Worm (Caenorhabditis elegans) whole organism, L2 larva: ENCODE measurements around the gene pqn-13.

Experiments used
- C34F6.9 ChIP-seq: fragments of 150-350 bp; optimal IDR thresholded peaks from 2 replicates; lab custom pipeline; 2014; ENCODE audit warnings: missing biosample characterization, missing genetic modification characterization
- Y55F3AM.14 ChIP-seq: fragments of 200-800 bp; sonication (Bioruptor generic); optimal IDR thresholded peaks from 2 replicates; lab custom pipeline; 2018; ENCODE audit warnings: mild to moderate bottlenecking, missing genetic modification characterization, missing compliant biosample characterization
- alr-1 ChIP-seq: fragments of 150-350 bp; optimal IDR thresholded peaks from 2 replicates; lab custom pipeline; 2014; ENCODE audit warnings: missing biosample characterization, missing genetic modification characterization
- ama-1 ChIP-seq: fragments of 150-350 bp; optimal IDR thresholded peaks from 2 replicates; lab custom pipeline; 2018; ENCODE audit warnings: inconsistent platforms
- ceh-82 ChIP-seq: fragments of 150-350 bp; optimal IDR thresholded peaks from 2 replicates; lab custom pipeline; 2014; ENCODE audit warnings: missing biosample characterization, missing genetic modification characterization
- crh-2 ChIP-seq: sonication (generic microtip); optimal IDR thresholded peaks from 2 replicates; lab custom pipeline; 2017; ENCODE audit warnings: missing biosample characterization, missing genetic modification characterization
- egl-27 ChIP-seq: sonication (generic microtip); optimal IDR thresholded peaks from 3 replicates; lab custom pipeline; 2017; ENCODE audit warnings: missing biosample characterization, missing genetic modification reagents, missing genetic modification characterization
- fos-1 ChIP-seq: fragments of 150-350 bp; optimal IDR thresholded peaks from 2 replicates; lab custom pipeline; 2014; ENCODE audit warnings: missing biosample characterization, missing genetic modification characterization
- gmeb-1 ChIP-seq: fragments of 150-350 bp; optimal IDR thresholded peaks from 2 replicates; lab custom pipeline; 2014; ENCODE audit warnings: missing biosample characterization, missing genetic modification characterization
- lin-13 ChIP-seq: fragments of 150-350 bp; optimal IDR thresholded peaks from 2 replicates; lab custom pipeline; 2014; ENCODE audit warnings: missing biosample characterization, missing genetic modification reagents, missing genetic modification characterization
- lsy-2 ChIP-seq, 2 experiments: fragments of 150-350 bp in 1 of 2; sonication (generic microtip) in 1 of 2; optimal IDR thresholded peaks; 2 replicates each; lab custom pipeline; 2014 to 2017; ENCODE audit warnings: missing biosample characterization in 2 of 2, missing genetic modification characterization in 2 of 2
- mab-5 ChIP-seq: fragments of 150-350 bp; optimal IDR thresholded peaks from 2 replicates; lab custom pipeline; 2014; ENCODE audit warnings: missing biosample characterization, missing genetic modification characterization
- mdl-1 ChIP-seq, 2 experiments: fragments of 150-350 bp in 1 of 2; sonication (generic microtip) in 1 of 2; optimal IDR thresholded peaks; 2 replicates each; lab custom pipeline; 2017; ENCODE audit warnings: missing biosample characterization in 2 of 2, missing genetic modification characterization in 2 of 2
- nhr-21 ChIP-seq: fragments of 150-350 bp; optimal IDR thresholded peaks from 2 replicates; lab custom pipeline; 2014; ENCODE audit warnings: missing biosample characterization, missing genetic modification characterization
- nhr-23 ChIP-seq: fragments of 150-350 bp; optimal IDR thresholded peaks from 2 replicates; lab custom pipeline; 2014; ENCODE audit warnings: missing biosample characterization, missing genetic modification reagents, missing genetic modification characterization
- nhr-25 ChIP-seq: fragments of 150-350 bp; sonication (generic microtip); optimal IDR thresholded peaks from 3 replicates; lab custom pipeline; 2014; ENCODE audit warnings: missing biosample characterization, missing genetic modification characterization
- skn-1 ChIP-seq: sonication (generic microtip); optimal IDR thresholded peaks from 2 replicates; lab custom pipeline; 2017; ENCODE audit warnings: missing biosample characterization, missing genetic modification characterization
- sma-3 ChIP-seq: sonication (generic microtip); optimal IDR thresholded peaks from 2 replicates; lab custom pipeline; 2016; ENCODE audit warnings: missing genetic modification reagents, missing genetic modification characterization, missing compliant biosample characterization
- sma-9 ChIP-seq, 2 experiments: fragments of 150-350 bp in 1 of 2; sonication (generic microtip) in 1 of 2; optimal IDR thresholded peaks; 2 replicates each; lab custom pipeline; 2014 to 2016; ENCODE audit warnings: missing genetic modification characterization in 2 of 2, mild to moderate bottlenecking in 1 of 2, missing biosample characterization in 1 of 2, missing compliant biosample characterization in 1 of 2, missing genetic modification reagents in 1 of 2, moderate library complexity in 1 of 2
- unc-39 ChIP-seq: fragments of 150-350 bp; optimal IDR thresholded peaks from 2 replicates; lab custom pipeline; 2014; ENCODE audit warnings: missing biosample characterization, missing genetic modification characterization
- unc-55 ChIP-seq: fragments of 150-350 bp; sonication (generic microtip); optimal IDR thresholded peaks from 3 replicates; lab custom pipeline; 2014; ENCODE audit warnings: missing biosample characterization, missing genetic modification reagents, missing genetic modification characterization
- ztf-1 ChIP-seq: fragments of 200-800 bp; sonication (Bioruptor generic); conservative IDR thresholded peaks from 2 replicates; pipeline ENCODE4 v1.3.6; 2022; ENCODE audit warnings: missing genetic modification characterization, missing compliant biosample characterization
- ztf-4 ChIP-seq: fragments of 150-350 bp; optimal IDR thresholded peaks from 2 replicates; lab custom pipeline; 2014; ENCODE audit warnings: missing biosample characterization, missing genetic modification characterization

Gene pqn-13

DNA sequence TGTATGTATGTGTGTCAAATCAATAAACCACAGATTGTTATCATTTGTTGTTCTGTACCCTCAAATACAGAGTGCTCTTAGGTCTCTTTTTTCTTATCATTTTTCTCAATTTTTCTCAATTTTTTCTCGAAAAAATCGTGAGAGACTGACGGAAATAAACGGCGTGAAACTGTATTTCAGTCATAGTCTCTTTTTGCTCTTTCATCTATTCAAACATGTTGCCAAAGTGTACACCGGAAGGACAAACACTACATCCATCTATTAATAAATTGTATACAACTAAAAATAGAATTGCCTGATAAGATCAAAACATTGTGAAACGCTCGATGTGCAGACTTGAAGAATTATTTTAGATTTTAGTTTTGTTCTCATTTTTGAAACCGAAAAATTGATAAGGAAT, 41.5 kb downstream of the pqn-13 start:
- TF ChIP-seq Y55F3AM.14 (GFP tag; lab: Kevin White, UChicago) (no peak), fos-1 (tag; lab: Kevin White, UChicago) (peak; percentile 27)
- TF ChIP-seq, all 48 proteins: peak for 1

DNA sequence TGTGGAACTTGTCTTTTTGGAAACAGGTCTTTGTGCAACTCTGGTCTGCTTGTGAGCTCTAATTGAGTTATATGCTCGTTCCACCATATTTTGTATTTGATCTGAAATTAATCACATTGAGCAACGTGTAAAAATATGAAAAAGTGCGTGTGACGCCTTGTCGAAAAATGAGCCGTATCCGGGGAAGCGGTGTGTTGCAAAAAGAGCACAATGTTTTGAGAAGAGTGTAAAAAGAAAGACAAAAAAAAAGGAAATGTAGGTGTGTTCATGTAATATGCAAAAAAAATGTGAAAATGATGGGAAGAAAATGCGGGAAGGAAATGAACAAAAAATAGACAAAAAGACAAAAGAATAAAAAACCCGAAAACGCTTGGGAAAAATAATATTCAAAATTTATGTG, 45.1 kb downstream of the pqn-13 start, which contains the start of gene acy-4:
TSS of gene acy-4 (minus strand) at position 101 of the 400 bp plus-strand sequence.
- TF ChIP-seq unc-55 (GFP tag; lab: Kevin White, UChicago) = peak; percentile 9
- no peak for TF ChIP-seq nhr-21 (tag; lab: Kevin White, UChicago)
- TF ChIP-seq fos-1 (tag; lab: Kevin White, UChicago) = no peak
- no peak for TF ChIP-seq alr-1 (tag; lab: Kevin White, UChicago)
- TF ChIP-seq nhr-25 (tag; lab: Kevin White, UChicago) = no peak
- TF ChIP-seq unc-39 (tag; lab: Kevin White, UChicago) = no peak
- TF ChIP-seq, all 48 proteins: peak for 1

DNA sequence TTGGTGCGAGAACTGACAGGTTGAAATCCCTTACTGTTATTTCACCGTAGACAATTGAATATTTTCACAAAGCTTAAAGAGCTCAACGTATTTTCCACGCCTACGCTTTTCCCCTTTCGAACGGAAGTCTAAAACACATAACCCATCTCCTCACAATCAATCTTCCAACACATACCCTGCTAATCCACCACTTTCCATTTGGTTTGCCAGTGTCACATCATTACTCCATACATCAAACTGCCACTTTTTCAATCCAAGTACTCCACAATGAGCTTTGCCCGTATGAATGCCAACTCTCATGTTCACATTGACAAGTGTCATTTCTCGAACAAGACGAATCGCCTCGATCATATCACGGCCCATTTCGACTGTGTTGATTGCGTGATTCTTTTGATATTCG, 47.9 kb downstream of the pqn-13 start:
- TF ChIP-seq unc-39 (tag; lab: Kevin White, UChicago) (no peak), lsy-2 (tag; optimal IDR thresholded peaks at IDR 0.05; lab: Kevin White, UChicago) (no peak), mab-5 (tag; lab: Kevin White, UChicago) (peak; percentile 4), nhr-25 (tag; lab: Kevin White, UChicago) (no peak)

DNA sequence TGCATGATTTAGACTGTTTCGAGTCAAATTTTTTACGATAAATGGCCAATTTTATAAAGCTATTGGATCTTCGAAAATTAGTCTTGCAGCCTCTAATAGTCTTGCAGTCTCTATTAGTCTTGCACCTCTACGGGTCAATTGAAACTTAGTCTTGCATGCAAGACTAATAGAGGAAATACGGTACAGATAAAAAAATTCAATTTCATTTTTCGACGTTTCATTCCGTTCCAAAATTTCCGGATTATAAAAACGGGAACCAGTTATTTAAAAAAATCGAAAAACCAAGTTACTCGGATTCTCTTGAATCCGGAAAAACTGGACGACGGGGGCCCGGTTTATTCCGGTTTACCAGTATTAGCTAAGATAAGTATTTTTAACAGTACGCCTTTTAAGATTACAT, 54.5 kb downstream of the pqn-13 start, which contains the start of gene M03E7.1:
TSS of gene M03E7.1 (plus strand) at position 301 of the 400 bp plus-strand sequence.
- no peak for TF ChIP-seq crh-2 (tag; lab: Kevin White, UChicago)
- TF ChIP-seq gmeb-1 = no peak
- no peak for TF ChIP-seq sma-9 (GFP tag; optimal IDR thresholded peaks at IDR 0.05; lab: Kevin White, UChicago)
- no peak for TF ChIP-seq sma-9 (tag; optimal IDR thresholded peaks at IDR 0.05; lab: Kevin White, UChicago)

DNA sequence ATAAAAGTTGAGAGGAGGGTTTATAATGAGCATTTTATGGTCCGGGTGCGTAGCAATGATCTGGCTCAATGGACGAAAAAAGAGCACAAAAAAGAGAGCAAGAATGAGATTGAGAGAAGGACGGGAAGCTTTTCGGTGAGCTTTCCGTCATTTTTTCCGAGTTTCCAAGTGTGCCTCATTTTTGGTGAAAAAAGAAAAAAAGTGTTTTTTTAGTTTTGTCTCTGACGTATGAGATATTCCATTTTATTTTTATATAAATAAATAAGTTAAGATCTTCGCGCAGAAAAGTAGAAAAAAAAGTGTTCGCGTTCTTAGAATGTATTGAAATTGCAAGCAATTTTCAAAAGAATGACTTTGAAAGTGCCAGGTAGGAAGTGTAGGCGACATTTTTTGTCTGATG, 55.9 kb downstream of the pqn-13 start, which contains the start of gene memb-2:
TSS of gene memb-2 (minus strand) at position 101 of the 400 bp plus-strand sequence.
- TF ChIP-seq ztf-1 (no peak), gmeb-1 (no peak), nhr-23 (tag; lab: Kevin White, UChicago) (no peak), unc-55 (GFP tag; lab: Kevin White, UChicago) (no peak), sma-3 (GFP tag; lab: Kevin White, UChicago) (no peak), C34F6.9 (tag; lab: Kevin White, UChicago) (no peak), ceh-82 (tag; lab: Kevin White, UChicago) (no peak), lin-13 (GFP tag; lab: Kevin White, UChicago) (no peak), egl-27 (tag; lab: Kevin White, UChicago) (no peak), mdl-1 (tag; optimal IDR thresholded peaks at IDR 0.05; lab: Kevin White, UChicago) (no peak), crh-2 (tag; lab: Kevin White, UChicago) (no peak), alr-1 (tag; lab: Kevin White, UChicago) (no peak), ztf-4 (tag; lab: Kevin White, UChicago) (no peak), Y55F3AM.14 (GFP tag; lab: Kevin White, UChicago) (no peak), ama-1 (no peak), skn-1 (tag; lab: Kevin White, UChicago) (no peak)
- TF ChIP-seq, all 48 proteins: peak for 0
